Worm (Caenorhabditis elegans) whole organism, L1 larva: Measurements from ENCODE around the gene C12D5.9.

Experiments
- C16A3.4 ChIP-seq: fragments of 150-350 bp; optimal IDR thresholded peaks from 2 replicates; lab custom pipeline; 2014; ENCODE audit warnings: missing biosample characterization, missing genetic modification characterization
- ceh-82 ChIP-seq, 3 experiments: fragments of 150-350 bp in 1 of 3; sonication (generic microtip) in 2 of 3; optimal IDR thresholded peaks; 2 replicates each; lab custom pipeline; 2014 to 2017; ENCODE audit warnings: missing biosample characterization in 3 of 3, missing genetic modification characterization in 3 of 3
- ces-1 ChIP-seq: fragments of 150-350 bp; optimal IDR thresholded peaks from 2 replicates; lab custom pipeline; 2014; ENCODE audit warnings: missing biosample characterization, missing genetic modification reagents, missing genetic modification characterization
- fkh-4 ChIP-seq: sonication (generic microtip); optimal IDR thresholded peaks from 2 replicates; lab custom pipeline; 2016; ENCODE audit warnings: missing compliant biosample characterization, missing genetic modification characterization, borderline replicate concordance
- fos-1 ChIP-seq: fragments of 150-350 bp; optimal IDR thresholded peaks from 2 replicates; lab custom pipeline; 2014; ENCODE audit warnings: missing biosample characterization, missing genetic modification characterization
- hlh-17 ChIP-seq: fragments of 200-800 bp; sonication (Bioruptor generic); optimal IDR thresholded peaks from 2 replicates; lab custom pipeline; 2018; ENCODE audit warnings: missing genetic modification characterization, mild to moderate bottlenecking, missing compliant biosample characterization, moderate library complexity, borderline replicate concordance
- lin-35 ChIP-seq, 2 experiments: fragments of 150-350 bp; optimal IDR thresholded peaks; 2 replicates each; lab custom pipeline; 2014; ENCODE audit warnings: missing biosample characterization in 2 of 2, missing genetic modification characterization in 2 of 2, missing genetic modification reagents in 2 of 2
- lir-3 ChIP-seq: sonication (generic microtip); optimal IDR thresholded peaks from 2 replicates; lab custom pipeline; 2016; ENCODE audit warnings: mild to moderate bottlenecking, missing genetic modification characterization, moderate library complexity, missing compliant biosample characterization; ENCODE audit not compliant: poor library complexity
- skn-1 ChIP-seq: fragments of 150-350 bp; optimal IDR thresholded peaks from 2 replicates; lab custom pipeline; 2014; ENCODE audit warnings: missing biosample characterization, missing genetic modification characterization
- sptf-1 ChIP-seq: fragments of 150-350 bp; optimal IDR thresholded peaks from 2 replicates; lab custom pipeline; 2014; ENCODE audit warnings: missing biosample characterization, missing genetic modification characterization
- tbx-2 ChIP-seq: sonication (generic microtip); optimal IDR thresholded peaks from 2 replicates; lab custom pipeline; 2016; ENCODE audit warnings: missing genetic modification characterization, missing compliant biosample characterization

DNA sequence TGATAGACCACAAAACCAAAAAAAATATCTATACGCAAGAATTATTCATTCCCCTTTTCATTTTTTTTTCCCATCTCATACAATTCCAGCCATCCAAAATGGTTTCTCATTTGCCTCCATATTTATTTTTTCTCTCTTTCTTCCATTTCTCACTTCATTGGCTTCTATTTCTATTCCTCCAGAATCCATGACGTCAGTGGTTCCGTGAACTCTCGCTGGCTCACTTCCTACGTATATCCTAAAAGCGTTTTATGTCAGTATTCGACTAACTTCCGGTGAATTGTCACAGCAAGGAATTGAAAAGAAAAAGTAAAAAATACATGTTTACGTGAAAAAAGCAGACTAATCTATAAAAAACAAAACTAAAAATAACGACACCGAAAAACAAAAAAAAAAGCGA lies 37.1 kb upstream of the C12D5.9 start:
- no peak for TF ChIP-seq sptf-1 (tag; lab: Kevin White, UChicago)
- no peak for TF ChIP-seq hlh-17
- no peak for TF ChIP-seq fos-1 (tag; lab: Kevin White, UChicago)
- no peak for TF ChIP-seq ces-1 (GFP tag; lab: Kevin White, UChicago)
- TF ChIP-seq ceh-82 (tag; optimal IDR thresholded peaks at IDR 0.05; lab: Kevin White, UChicago), result no peak
- no peak for TF ChIP-seq fkh-4 (tag; lab: Kevin White, UChicago)
- no peak for TF ChIP-seq skn-1 (tag; lab: Kevin White, UChicago)
- peak; percentile 13 for TF ChIP-seq tbx-2
- no peak for TF ChIP-seq lin-35 (GFP tag; optimal IDR thresholded peaks at IDR 0.05; lab: Kevin White, UChicago)
- TF ChIP-seq lir-3 (tag; lab: Kevin White, UChicago), result no peak
- no peak for TF ChIP-seq C16A3.4 (tag; lab: Kevin White, UChicago)
